Worm (Caenorhabditis elegans) whole organism, young adult: ENCODE measurements around the gene ergi-1.

Source experiments
- B0019.2 ChIP-seq: fragments of 200-800 bp; sonication (Bioruptor generic); conservative IDR thresholded peaks from 2 replicates; pipeline ENCODE4 v1.3.6; 2022; ENCODE audit warnings: missing genetic modification reagents, missing genetic modification characterization, missing compliant biosample characterization
- C17E4.6 ChIP-seq: fragments of 200-800 bp; sonication (Bioruptor generic); IDR thresholded peaks from 2 replicates; pipeline ENCODE4 v1.3.6; 2022; ENCODE audit warnings: missing genetic modification reagents, missing genetic modification characterization, missing compliant biosample characterization
- F10E7.11 ChIP-seq: sonication (generic microtip); optimal IDR thresholded peaks from 2 replicates; lab custom pipeline; 2017; ENCODE audit warnings: mild to moderate bottlenecking, missing genetic modification characterization, moderate library complexity, missing compliant biosample characterization
- F22D6.2 ChIP-seq: sonication (generic microtip); optimal IDR thresholded peaks from 2 replicates; lab custom pipeline; 2016; ENCODE audit warnings: mild to moderate bottlenecking, missing genetic modification characterization, missing compliant biosample characterization
- F49E8.2 ChIP-seq: sonication (generic microtip); optimal IDR thresholded peaks from 3 replicates; lab custom pipeline; 2017; ENCODE audit warnings: missing genetic modification characterization, mild to moderate bottlenecking, missing compliant biosample characterization, antibody characterized with exemption, moderate library complexity; ENCODE audit not compliant: insufficient read depth
- T26A5.8 ChIP-seq: sonication (generic microtip); optimal IDR thresholded peaks from 2 replicates; lab custom pipeline; 2016; ENCODE audit warnings: missing genetic modification characterization, missing compliant biosample characterization
- Y53F4B.3 ChIP-seq: fragments of 200-800 bp; sonication (Bioruptor generic); IDR thresholded peaks from 2 replicates; pipeline ENCODE4 v1.3.6; 2022; ENCODE audit warnings: missing genetic modification reagents, missing genetic modification characterization, missing compliant biosample characterization
- Y56A3A.18 ChIP-seq: fragments of 200-800 bp; sonication (Bioruptor generic); IDR thresholded peaks from 2 replicates; pipeline ENCODE4 v1.3.6; 2022; ENCODE audit warnings: missing genetic modification reagents, missing genetic modification characterization, missing compliant biosample characterization
- Y67H2A.10 ChIP-seq: fragments of 200-800 bp; sonication (Bioruptor generic); conservative IDR thresholded peaks from 2 replicates; pipeline ENCODE4 v1.3.6; 2022; ENCODE audit warnings: missing genetic modification reagents, missing genetic modification characterization, missing compliant biosample characterization
- Y79H2A.3 ChIP-seq: fragments of 200-800 bp; sonication (Bioruptor generic); conservative IDR thresholded peaks from 2 replicates; pipeline ENCODE4 v1.3.6; 2022; ENCODE audit warnings: missing genetic modification reagents, missing genetic modification characterization, missing compliant biosample characterization
- Y95B8A.8 ChIP-seq: fragments of 200-800 bp; sonication (Bioruptor generic); IDR thresholded peaks from 2 replicates; pipeline ENCODE4 v1.3.6; 2022; ENCODE audit warnings: missing genetic modification reagents, missing genetic modification characterization, missing compliant biosample characterization
- akir-1 ChIP-seq: fragments of 200-800 bp; sonication (Bioruptor generic); optimal IDR thresholded peaks from 2 replicates; lab custom pipeline; 2018; ENCODE audit warnings: mild to moderate bottlenecking, missing genetic modification characterization, moderate library complexity, missing compliant biosample characterization
- attf-3 ChIP-seq: fragments of 200-800 bp; sonication (Bioruptor generic); conservative IDR thresholded peaks from 2 replicates; pipeline ENCODE4 v1.3.6; 2022; ENCODE audit warnings: missing genetic modification reagents, missing genetic modification characterization, missing compliant biosample characterization
- ceh-40 ChIP-seq: fragments of 200-800 bp; sonication (Bioruptor generic); IDR thresholded peaks from 2 replicates; pipeline ENCODE4 v1.3.6; 2022; ENCODE audit warnings: missing genetic modification characterization, missing compliant biosample characterization
- chd-7 ChIP-seq: sonication (generic microtip); optimal IDR thresholded peaks from 2 replicates; lab custom pipeline; 2016; ENCODE audit warnings: mild to moderate bottlenecking, missing genetic modification characterization, moderate library complexity, missing compliant biosample characterization
- egl-18 ChIP-seq: fragments of 200-800 bp; sonication (Bioruptor generic); IDR thresholded peaks from 2 replicates; pipeline ENCODE4 v1.3.6; 2022; ENCODE audit warnings: missing genetic modification reagents, missing genetic modification characterization, missing compliant biosample characterization
- egrh-3 ChIP-seq: fragments of 200-800 bp; sonication (Bioruptor generic); IDR thresholded peaks from 2 replicates; pipeline ENCODE4 v1.3.6; 2022; ENCODE audit warnings: missing genetic modification reagents, missing genetic modification characterization, missing compliant biosample characterization
- hmg-20 ChIP-seq: fragments of 200-800 bp; sonication (Bioruptor generic); IDR thresholded peaks from 2 replicates; pipeline ENCODE4 v1.3.6; 2022; ENCODE audit warnings: missing genetic modification reagents, missing genetic modification characterization, missing compliant biosample characterization
- madf-6 ChIP-seq: fragments of 200-800 bp; sonication (Bioruptor generic); IDR thresholded peaks from 2 replicates; pipeline ENCODE4 v1.3.6; 2022; ENCODE audit warnings: missing genetic modification reagents, missing genetic modification characterization, missing compliant biosample characterization
- mes-4 ChIP-seq: sonication (generic microtip); optimal IDR thresholded peaks from 2 replicates; lab custom pipeline; 2016; ENCODE audit warnings: missing genotype, missing genetic modification characterization, missing compliant biosample characterization
- nfya-2 ChIP-seq: fragments of 200-800 bp; sonication (Bioruptor generic); IDR thresholded peaks from 2 replicates; pipeline ENCODE4 v1.3.6; 2022; ENCODE audit warnings: missing genetic modification reagents, missing genetic modification characterization, missing compliant biosample characterization
- nfyb-1 ChIP-seq: fragments of 200-800 bp; sonication (Bioruptor generic); IDR thresholded peaks from 2 replicates; pipeline ENCODE4 v1.3.6; 2022; ENCODE audit warnings: missing genetic modification reagents, missing genetic modification characterization, missing compliant biosample characterization
- nhr-80 ChIP-seq: sonication (generic microtip); optimal IDR thresholded peaks from 2 replicates; lab custom pipeline; 2016; ENCODE audit warnings: missing genetic modification characterization, missing compliant biosample characterization
- nhr-90 ChIP-seq: sonication (generic microtip); optimal IDR thresholded peaks from 2 replicates; lab custom pipeline; 2016; ENCODE audit warnings: missing genotype, mild to moderate bottlenecking, missing genetic modification characterization, missing compliant biosample characterization
- pha-4 ChIP-seq: fragments of 150-350 bp; sonication (generic microtip); optimal IDR thresholded peaks from 2 replicates; lab custom pipeline; 2014; ENCODE audit warnings: missing biosample characterization, missing genetic modification reagents, missing genetic modification characterization
- snpc-1.3 ChIP-seq: sonication (generic microtip); optimal IDR thresholded peaks from 2 replicates; lab custom pipeline; 2017; ENCODE audit warnings: missing genetic modification characterization, mild to moderate bottlenecking, missing compliant biosample characterization, antibody characterized with exemption, moderate library complexity, missing genotype, missing genetic modification reagents; ENCODE audit not compliant: insufficient read depth
- unc-62 ChIP-seq: fragments of 150-350 bp; optimal IDR thresholded peaks from 2 replicates; lab custom pipeline; 2014; ENCODE audit warnings: missing biosample characterization, missing genetic modification reagents, missing genetic modification characterization
- ztf-25 ChIP-seq: fragments of 200-800 bp; sonication (Bioruptor generic); IDR thresholded peaks from 2 replicates; pipeline ENCODE4 v1.3.6; 2022; ENCODE audit warnings: missing genetic modification reagents, missing genetic modification characterization, missing compliant biosample characterization
- ztf-26 ChIP-seq: sonication (generic microtip); optimal IDR thresholded peaks from 2 replicates; lab custom pipeline; 2017; ENCODE audit warnings: missing genetic modification characterization, missing compliant biosample characterization
- ztf-28 ChIP-seq: fragments of 200-800 bp; sonication (Bioruptor generic); IDR thresholded peaks from 2 replicates; pipeline ENCODE4 v1.3.6; 2022; ENCODE audit warnings: missing genetic modification reagents, missing genetic modification characterization, missing compliant biosample characterization
- ztf-3 ChIP-seq: fragments of 200-800 bp; sonication (Bioruptor generic); optimal IDR thresholded peaks from 2 replicates; lab custom pipeline; 2018; ENCODE audit warnings: mild to moderate bottlenecking, missing genetic modification characterization, missing compliant biosample characterization
- ztf-6 ChIP-seq: fragments of 200-800 bp; sonication (Bioruptor generic); IDR thresholded peaks from 2 replicates; pipeline ENCODE4 v1.3.6; 2022; ENCODE audit warnings: missing genetic modification reagents, missing genetic modification characterization, missing compliant biosample characterization

The ergi-1 gene

DNA sequence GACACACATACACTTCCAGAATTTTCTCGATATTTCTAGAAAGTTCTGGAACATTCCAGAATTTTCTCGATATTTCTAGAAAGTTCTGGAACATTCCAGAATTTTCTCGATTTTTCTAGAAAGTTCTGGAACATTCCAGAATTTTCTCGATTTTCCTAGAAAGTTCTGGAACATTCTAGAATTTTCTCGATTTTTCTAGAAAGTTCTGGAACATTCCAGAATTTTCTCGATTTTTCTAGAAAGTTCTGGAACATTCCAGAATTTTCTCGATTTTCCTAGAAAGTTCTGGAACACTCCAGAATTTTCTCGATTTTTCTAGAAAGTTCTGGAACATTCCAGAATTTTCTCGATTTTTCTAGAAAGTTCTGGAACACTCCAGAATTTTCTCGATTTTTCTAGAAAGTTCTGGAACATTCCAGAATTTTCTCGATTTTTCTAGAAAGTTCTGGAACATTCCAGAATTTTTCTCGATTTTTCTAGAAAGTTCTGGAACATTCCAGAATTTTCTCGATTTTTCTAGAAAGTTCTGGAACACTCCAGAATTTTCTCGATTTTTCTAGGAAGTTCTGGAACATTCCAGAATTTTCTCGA is 22.9 kb upstream of the ergi-1 start (continued):
- TF ChIP-seq ztf-25 (GFP tag; lab: Robert Waterston, UW) (peak; percentile 98; the same call in 1 of the 2 replicates), ztf-6 (GFP tag; lab: Robert Waterston, UW) (peak; percentile 92), madf-6 (GFP tag; lab: Robert Waterston, UW) (peak; percentile 91), ztf-28 (GFP tag; lab: Robert Waterston, UW) (peak; percentile 88), Y79H2A.3 (GFP tag; lab: Robert Waterston, UW) (peak; percentile 94; the same call in 1 of the 2 replicates), C17E4.6 (GFP tag; lab: Robert Waterston, UW) (peak; percentile 42; the same call in 1 of the 2 replicates), egrh-3 (GFP tag; lab: Robert Waterston, UW) (peak; percentile 96), egl-18 (GFP tag; lab: Robert Waterston, UW) (peak; percentile 96), Y95B8A.8 (GFP tag; lab: Robert Waterston, UW) (peak; percentile 97), nfyb-1 (peak; percentile 96), hmg-20 (GFP tag; lab: Robert Waterston, UW) (peak; percentile 2; the same call in 1 of the 2 replicates)
- TF ChIP-seq, all 124 proteins: peak for 43; not testable (repeated sequence) for 81

DNA sequence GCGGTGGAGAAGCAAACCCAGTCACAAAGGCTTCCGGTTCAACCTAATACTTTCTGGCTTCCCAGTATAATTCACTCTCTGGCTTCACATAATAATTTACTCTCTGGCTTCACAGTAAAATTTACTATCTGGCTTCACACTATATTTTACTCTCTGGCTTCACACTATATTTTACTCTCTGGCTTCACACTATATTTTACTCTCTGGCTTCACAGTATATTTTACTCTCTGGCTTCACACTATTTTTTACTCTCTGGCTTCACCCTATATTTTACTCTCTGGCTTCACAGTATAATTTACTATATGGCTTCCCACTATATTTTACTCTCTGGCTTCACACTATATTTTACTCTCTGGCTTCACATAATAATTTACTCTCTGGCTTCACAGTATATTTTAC is 21.8 kb upstream of the ergi-1 start:
- TF ChIP-seq Y53F4B.3 (peak; percentile 61; the same call in 1 of the 2 replicates), egrh-3 (GFP tag; lab: Robert Waterston, UW) (peak; percentile 90)

DNA sequence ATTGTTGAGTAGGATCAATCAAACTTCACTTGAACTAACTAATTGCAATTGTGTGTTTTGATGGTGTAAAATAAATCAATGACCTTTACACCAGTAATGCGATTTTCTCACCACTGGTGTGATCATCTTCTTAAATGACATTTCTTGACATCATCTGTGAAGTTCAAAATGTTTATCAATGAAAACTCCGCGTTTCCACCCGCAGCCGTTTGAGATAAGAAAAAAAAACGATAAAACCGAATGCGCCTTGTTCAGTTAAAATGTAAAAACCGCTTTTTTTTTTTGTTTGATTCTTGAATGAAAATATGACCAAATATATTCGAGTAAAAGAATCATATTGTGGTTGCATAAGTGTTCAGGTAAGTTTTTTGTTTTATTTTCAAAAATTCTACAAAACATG is 16.5 kb upstream of the ergi-1 start, which contains the start of gene Y102A11A.1:
Gene Y102A11A.1 (plus strand): TSS at position 223 of the 400 bp plus-strand sequence.
- no peak for TF ChIP-seq F49E8.2 (tag; lab: Kevin White, UChicago)
- peak; percentile 39 for TF ChIP-seq nhr-80
- TF ChIP-seq T26A5.8 (tag; lab: Kevin White, UChicago), result no peak

DNA sequence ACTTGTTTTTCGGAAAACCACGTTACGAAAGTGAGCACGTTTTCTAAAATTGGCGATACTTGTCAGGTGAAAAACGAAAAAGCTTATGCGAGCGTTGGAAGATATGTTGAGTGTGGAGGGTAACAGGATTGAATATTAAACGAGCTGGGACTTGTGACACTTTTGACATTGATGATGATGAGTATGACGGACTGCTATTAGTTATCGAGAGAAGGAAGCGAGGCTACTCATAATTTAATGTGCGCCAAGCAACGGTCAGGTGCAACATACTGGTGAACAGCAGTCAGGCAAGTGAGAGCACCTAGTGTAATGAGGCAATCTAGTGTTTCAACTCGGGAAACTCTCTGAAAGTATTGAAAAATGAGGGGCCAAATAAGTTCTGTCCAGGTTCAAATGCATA is 15.1 kb upstream of the ergi-1 start:
- no peak for TF ChIP-seq ztf-26 (tag; lab: Kevin White, UChicago)
- TF ChIP-seq Y67H2A.10 (GFP tag; lab: Robert Waterston, UW), result no peak
- TF ChIP-seq ztf-3 (GFP tag; lab: Kevin White, UChicago), result no peak
- TF ChIP-seq Y56A3A.18 (GFP tag; lab: Robert Waterston, UW), result no peak
- no peak for TF ChIP-seq F10E7.11 (tag; lab: Kevin White, UChicago)
- TF ChIP-seq akir-1 (GFP tag; lab: Kevin White, UChicago), result no peak
- TF ChIP-seq mes-4 (tag; lab: Kevin White, UChicago), result no peak
- TF ChIP-seq B0019.2 (GFP tag; lab: Robert Waterston, UW), result no peak
- no peak for TF ChIP-seq F22D6.2 (tag; lab: Kevin White, UChicago)
- no peak for TF ChIP-seq pha-4
- no peak for TF ChIP-seq nfya-2 (GFP tag; lab: Robert Waterston, UW)
- TF ChIP-seq T26A5.8 (tag; lab: Kevin White, UChicago), result no peak
- no peak for TF ChIP-seq ceh-40 (GFP tag; lab: Robert Waterston, UW)

DNA sequence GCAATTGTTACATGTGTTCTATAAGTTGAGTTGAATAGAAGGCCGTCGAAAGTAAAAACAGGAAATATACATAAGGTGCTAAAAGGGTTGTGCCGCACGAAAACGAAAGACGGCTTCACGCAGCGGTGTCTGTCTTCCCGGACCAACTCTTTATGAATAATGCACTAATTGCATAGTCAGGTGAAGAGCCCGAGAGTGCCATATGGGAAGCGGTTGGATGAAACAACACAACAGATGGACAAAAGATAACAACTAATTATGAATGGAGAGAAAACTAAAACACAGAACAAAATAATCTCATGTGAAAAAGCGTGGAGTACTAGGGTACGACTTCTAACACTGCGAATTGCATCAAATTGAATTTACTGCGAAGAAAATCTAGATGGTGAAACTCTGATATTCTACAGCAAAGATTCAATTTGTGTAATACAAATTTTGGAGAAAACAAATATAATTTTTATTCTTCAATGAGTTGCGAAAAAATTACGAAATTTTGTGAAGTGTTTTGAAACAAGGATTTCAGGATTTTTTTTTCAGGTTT is 13.9 kb upstream of the ergi-1 start:
- no peak for TF ChIP-seq C17E4.6 (GFP tag; lab: Robert Waterston, UW)
- TF ChIP-seq chd-7 (tag; lab: Kevin White, UChicago), result no peak
- no peak for TF ChIP-seq unc-62 (GFP tag; lab: Kevin White, UChicago)
- TF ChIP-seq nhr-90 (tag; lab: Kevin White, UChicago), result no peak
- no peak for TF ChIP-seq snpc-1.3 (tag; lab: Kevin White, UChicago)
- no peak for TF ChIP-seq attf-3 (GFP tag; lab: Robert Waterston, UW)
